Fruit fly (Drosophila melanogaster) whole organism, larva: ENCODE data around the gene CG17982.

Experiments used
- noc ChIP-seq: fragments of 200-800 bp; sonication (Bioruptor generic); optimal IDR thresholded peaks from 3 replicates; lab custom pipeline; 2019; ENCODE audit warnings: missing biosample characterization, mild to moderate bottlenecking, missing genetic modification characterization, moderate library complexity

Gene CG17982

DNA sequence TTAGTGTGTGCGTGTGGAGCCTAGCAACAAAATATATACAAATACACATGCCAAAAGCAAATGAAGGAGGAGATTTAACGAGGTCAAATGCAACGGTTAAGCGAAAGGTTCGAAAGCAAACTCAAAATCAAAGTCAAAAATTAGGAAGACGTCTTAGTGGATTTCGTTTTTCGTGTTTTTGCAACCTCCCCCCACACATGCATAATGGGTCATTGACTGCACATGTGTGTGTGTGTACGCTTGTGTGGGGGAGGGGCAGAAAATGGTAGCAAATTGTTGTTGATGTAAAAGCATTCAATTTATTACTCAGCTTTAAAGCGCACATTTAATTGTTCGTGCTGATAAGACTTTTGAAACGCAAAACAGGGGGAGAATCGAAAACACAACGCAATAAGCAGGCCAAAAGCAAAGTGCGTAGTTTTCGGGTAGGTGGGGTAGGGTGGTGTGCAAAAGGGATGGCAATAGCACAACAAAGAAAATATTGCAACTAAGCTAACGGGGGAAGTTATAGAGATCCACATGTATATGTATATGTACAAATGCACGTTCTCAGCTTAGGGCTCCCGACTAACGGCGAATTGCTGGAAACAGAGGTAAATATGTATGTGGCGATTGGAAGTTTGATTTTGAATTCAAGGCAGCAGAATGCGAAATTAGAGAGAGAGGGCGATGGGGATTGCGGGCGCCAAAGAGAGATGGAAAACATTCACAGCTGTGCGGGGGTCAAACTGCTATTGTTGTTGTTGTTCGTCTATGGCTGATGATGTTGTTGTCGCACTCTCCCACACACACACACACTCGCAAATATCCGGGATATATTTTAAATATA is 50.5 kb downstream of the CG17982 start:
- TF ChIP-seq noc (tag; lab: Kevin White, UChicago): peak; percentile 6
